Fruit fly (Drosophila melanogaster): ENCODE measurements around the gene CG6985.
A peak's percentile ranks its signal among the peaks of the same experiment; 100 is the strongest.

The CG6985 gene

dm6 chr3R:22747423-22748090 lies 6.6 kb downstream of the CG6985 start, which contains the start of gene CG17141 (continued):
- peak; percentile 31 for TF ChIP-seq Ets97D (GFP tag; optimal IDR thresholded peaks at IDR 0.05)
- no peak for TF ChIP-seq CG14667 (GFP tag; IDR thresholded peaks at IDR 0.05)
- no peak for TF ChIP-seq CG14860 (GFP tag; IDR thresholded peaks at IDR 0.05; ENCODE audit: partially characterized antibody)
- TF ChIP-seq Lpt (GFP tag; optimal IDR thresholded peaks at IDR 0.05): no peak
- no peak for TF ChIP-seq CG17361 (GFP tag; IDR thresholded peaks at IDR 0.05)
- no peak for TF ChIP-seq MTF-1 (GFP tag; optimal IDR thresholded peaks at IDR 0.05; ENCODE audit: borderline replicate concordance)
- TF ChIP-seq Kr (GFP tag; optimal IDR thresholded peaks at IDR 0.05): no peak
- peak; percentile 60 for TF ChIP-seq CG13287 (GFP tag; IDR thresholded peaks at IDR 0.05; ENCODE audit: partially characterized antibody)
- no peak for TF ChIP-seq CG15479 (GFP tag; optimal IDR thresholded peaks at IDR 0.05)
- TF ChIP-seq en (GFP tag; optimal IDR thresholded peaks at IDR 0.05): no peak
- TF ChIP-seq gsb-n (tag; optimal IDR thresholded peaks at IDR 0.05): no peak
- no peak for TF ChIP-seq pros (GFP tag; optimal IDR thresholded peaks at IDR 0.05)
- TF ChIP-seq CG33213 (GFP tag; optimal IDR thresholded peaks at IDR 0.05): no peak
- TF ChIP-seq eve (GFP tag; optimal IDR thresholded peaks at IDR 0.05): no peak
- no peak for TF ChIP-seq nerfin-1 (tag; optimal IDR thresholded peaks at IDR 0.05)
- TF ChIP-seq bbx (GFP tag; IDR thresholded peaks at IDR 0.05; ENCODE audit: partially characterized antibody): 0 out of 2 replicates have a peak, but pooled peaks have one; percentile 28
- no peak for TF ChIP-seq bowl (GFP tag; IDR thresholded peaks at IDR 0.05)
- no peak for TF ChIP-seq CG8388 (GFP tag; optimal IDR thresholded peaks at IDR 0.05)
- no peak for TF ChIP-seq slbo (GFP tag; IDR thresholded peaks at IDR 0.05)
- no peak for TF ChIP-seq insv (GFP tag; optimal IDR thresholded peaks at IDR 0.05)
- TF ChIP-seq YL-1 (GFP tag; optimal IDR thresholded peaks at IDR 0.05): peak; percentile 67
- TF ChIP-seq h (optimal IDR thresholded peaks at IDR 0.05): no peak
- TF ChIP-seq Awh (GFP tag; IDR thresholded peaks at IDR 0.05): no peak
- no peak for TF ChIP-seq Dbx (GFP tag; IDR thresholded peaks at IDR 0.05)
- TF ChIP-seq CG12071 (GFP tag; optimal IDR thresholded peaks at IDR 0.05): no peak
- no peak for TF ChIP-seq crol (GFP tag; IDR thresholded peaks at IDR 0.05)
- no peak for TF ChIP-seq bigmax (GFP tag; optimal IDR thresholded peaks at IDR 0.05)
- no peak for TF ChIP-seq CG2129 (GFP tag; IDR thresholded peaks at IDR 0.05; ENCODE audit: partially characterized antibody)
- no peak for TF ChIP-seq CG14014 (GFP tag; IDR thresholded peaks at IDR 0.05)
- no peak for TF ChIP-seq PHDP (tag; optimal IDR thresholded peaks at IDR 0.05)
- peak; percentile 74 for TF ChIP-seq sens (GFP tag)
- TF ChIP-seq CG7963 (GFP tag; IDR thresholded peaks at IDR 0.05; ENCODE audit: partially characterized antibody): no peak
- TF ChIP-seq Sox100B (GFP tag; optimal IDR thresholded peaks at IDR 0.05): no peak
- TF ChIP-seq Taf1 (GFP tag; IDR thresholded peaks at IDR 0.05): no peak
- TF ChIP-seq otp (GFP tag; IDR thresholded peaks at IDR 0.05): no peak
- TF ChIP-seq gsb (GFP tag; IDR thresholded peaks at IDR 0.05): no peak
- no peak for TF ChIP-seq gcm (GFP tag; optimal IDR thresholded peaks at IDR 0.05)
- TF ChIP-seq CG17829 (tag; optimal IDR thresholded peaks at IDR 0.05): peak; percentile 6
- no peak for TF ChIP-seq ind (GFP tag; optimal IDR thresholded peaks at IDR 0.05)
- no peak for TF ChIP-seq Mad (GFP tag; optimal IDR thresholded peaks at IDR 0.05)
- TF ChIP-seq CG4707 (GFP tag; optimal IDR thresholded peaks at IDR 0.05): no peak
- TF ChIP-seq da (GFP tag; optimal IDR thresholded peaks at IDR 0.05): no peak
- TF ChIP-seq CG10565 (GFP tag; optimal IDR thresholded peaks at IDR 0.05): no peak
- no peak for TF ChIP-seq CG14441 (GFP tag; IDR thresholded peaks at IDR 0.05)
- TF ChIP-seq hkb (optimal IDR thresholded peaks at IDR 0.05): no peak
- TF ChIP-seq hkb (GFP tag; IDR thresholded peaks at IDR 0.05): peak; percentile 40
- no peak for TF ChIP-seq CG3407 (GFP tag; optimal IDR thresholded peaks at IDR 0.05)
- TF ChIP-seq gro (GFP tag; optimal IDR thresholded peaks at IDR 0.05): no peak
- no peak for TF ChIP-seq ap (GFP tag; IDR thresholded peaks at IDR 0.05)
- no peak for TF ChIP-seq Sox102F (GFP tag; optimal IDR thresholded peaks at IDR 0.05)
- TF ChIP-seq run (tag; optimal IDR thresholded peaks at IDR 0.05): no peak
